Worm (Caenorhabditis elegans): ENCODE measurements around the gene Y38E10A.33.

- TF ChIP-seq ztf-23 (GFP tag; IDR thresholded peaks at IDR 0.05) (no peak), cog-1 (tag; optimal IDR thresholded peaks at IDR 0.05) (no peak), T22C8.4 (GFP tag; IDR thresholded peaks at IDR 0.05) (no peak), ref-1 (GFP tag; conservative IDR thresholded peaks at IDR 0.05) (no peak)
These were observed 9.9 kb upstream of the Y38E10A.33 start for ce11 chrII:12689333-12689732.
